Worm (Caenorhabditis elegans) whole organism, early embryonic: ENCODE measurements around the gene Y51A2A.6.

Experiments
- B0310.2 ChIP-seq: sonication (generic microtip); optimal IDR thresholded peaks from 2 replicates; lab custom pipeline; 2016; ENCODE audit warnings: mild to moderate bottlenecking, missing genetic modification characterization, missing compliant biosample characterization
- F13C5.2 ChIP-seq: sonication (generic microtip); optimal IDR thresholded peaks from 2 replicates; lab custom pipeline; 2017; ENCODE audit warnings: mild to moderate bottlenecking, missing genetic modification characterization, inconsistent platforms, missing compliant biosample characterization
- aly-1 ChIP-seq: sonication (generic microtip); optimal IDR thresholded peaks from 2 replicates; lab custom pipeline; 2016; ENCODE audit warnings: missing genetic modification characterization, missing compliant biosample characterization
- ama-1 ChIP-seq: fragments of 150-350 bp; optimal IDR thresholded peaks from 2 replicates; lab custom pipeline; 2014
- ceh-13 ChIP-seq: fragments of 200-800 bp; sonication (Bioruptor generic); optimal IDR thresholded peaks from 2 replicates; lab custom pipeline; 2018; ENCODE audit warnings: mild to moderate bottlenecking, missing genetic modification characterization, missing compliant biosample characterization
- ceh-36 ChIP-seq: sonication (generic microtip); optimal IDR thresholded peaks from 2 replicates; lab custom pipeline; 2016; ENCODE audit warnings: missing genetic modification characterization, inconsistent platforms, missing compliant biosample characterization
- ets-7 ChIP-seq: sonication (generic microtip); optimal IDR thresholded peaks from 2 replicates; lab custom pipeline; 2016; ENCODE audit warnings: missing genotype, missing genetic modification characterization, missing compliant biosample characterization
- flt-1 ChIP-seq: fragments of 200-800 bp; sonication (Bioruptor generic); IDR thresholded peaks from 2 replicates; pipeline ENCODE4 v1.3.6; 2022; ENCODE audit warnings: missing genetic modification characterization, missing compliant biosample characterization
- hmbx-1 ChIP-seq: sonication (generic microtip); optimal IDR thresholded peaks from 2 replicates; lab custom pipeline; 2016; ENCODE audit warnings: mild to moderate bottlenecking, missing genetic modification characterization, missing compliant biosample characterization
- hmg-4 ChIP-seq: fragments of 200-800 bp; sonication (Bioruptor generic); optimal IDR thresholded peaks from 2 replicates; lab custom pipeline; 2018; ENCODE audit warnings: mild to moderate bottlenecking, missing genetic modification characterization, missing compliant biosample characterization
- hnd-1 ChIP-seq: sonication (generic microtip); optimal IDR thresholded peaks from 2 replicates; lab custom pipeline; 2016; ENCODE audit warnings: missing genetic modification characterization, missing compliant biosample characterization
- pes-1 ChIP-seq: fragments of 200-800 bp; sonication (Bioruptor generic); IDR thresholded peaks from 2 replicates; pipeline ENCODE4 v1.3.6; 2022; ENCODE audit warnings: missing genetic modification reagents, missing genetic modification characterization, missing compliant biosample characterization
- scrt-1 ChIP-seq: fragments of 200-800 bp; sonication (Bioruptor generic); IDR thresholded peaks from 2 replicates; pipeline ENCODE4 v1.3.6; 2022; ENCODE audit warnings: missing genetic modification characterization, missing compliant biosample characterization
- sea-1 ChIP-seq: fragments of 200-800 bp; sonication (Bioruptor generic); conservative IDR thresholded peaks from 2 replicates; pipeline ENCODE4 v1.3.6; 2022; ENCODE audit warnings: missing genetic modification characterization, missing compliant biosample characterization
- tbx-11 ChIP-seq: fragments of 200-800 bp; sonication (Bioruptor generic); IDR thresholded peaks from 2 replicates; pipeline ENCODE4 v1.3.6; 2022; ENCODE audit warnings: missing genetic modification characterization, missing compliant biosample characterization
- tbx-37 ChIP-seq: fragments of 200-800 bp; sonication (Bioruptor generic); conservative IDR thresholded peaks from 2 replicates; pipeline ENCODE4 v1.3.6; 2022; ENCODE audit warnings: missing genetic modification reagents, missing genetic modification characterization, missing compliant biosample characterization
- tra-4 ChIP-seq: sonication (generic microtip); optimal IDR thresholded peaks from 2 replicates; lab custom pipeline; 2017; ENCODE audit warnings: missing genetic modification characterization, missing compliant biosample characterization

Gene Y51A2A.6

DNA sequence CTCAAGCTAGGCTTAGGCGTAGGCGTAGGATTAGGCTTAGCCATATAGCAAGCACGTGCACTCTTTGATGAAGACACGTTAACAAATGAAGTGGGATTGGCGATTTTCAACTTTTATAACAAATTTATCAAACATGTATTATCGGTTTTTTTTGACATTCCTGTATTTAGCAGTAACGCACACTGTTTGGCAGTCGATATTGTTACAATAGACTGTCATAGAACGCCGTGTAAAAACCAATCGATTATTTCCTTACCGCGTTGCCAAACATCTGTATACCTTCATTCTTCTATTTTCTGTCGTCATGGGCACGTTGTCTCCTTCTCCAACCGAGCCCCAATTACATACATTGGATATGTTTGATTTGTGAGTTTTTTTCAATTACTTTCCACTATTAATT, 15.8 kb downstream of the Y51A2A.6 start, which contains the start of gene fbxb-119:
fbxb-119 (plus strand) TSS at position 301 of the 400 bp plus-strand sequence.
- no peak for TF ChIP-seq tra-4 (tag; lab: Kevin White, UChicago)
- TF ChIP-seq tbx-11 (GFP tag; lab: Robert Waterston, UW): no peak
- no peak for TF ChIP-seq B0310.2
- no peak for TF ChIP-seq ets-7
- no peak for TF ChIP-seq ceh-13
- no peak for TF ChIP-seq hmg-4 (GFP tag; lab: Kevin White, UChicago)
- TF ChIP-seq ceh-36: no peak
- no peak for TF ChIP-seq sea-1
- TF ChIP-seq pes-1 (GFP tag; lab: Robert Waterston, UW): no peak
- TF ChIP-seq hmbx-1 (tag; lab: Kevin White, UChicago): no peak
- TF ChIP-seq tbx-37 (GFP tag; lab: Robert Waterston, UW): no peak
- TF ChIP-seq ama-1 (lab: Kevin White, UChicago): no peak

DNA sequence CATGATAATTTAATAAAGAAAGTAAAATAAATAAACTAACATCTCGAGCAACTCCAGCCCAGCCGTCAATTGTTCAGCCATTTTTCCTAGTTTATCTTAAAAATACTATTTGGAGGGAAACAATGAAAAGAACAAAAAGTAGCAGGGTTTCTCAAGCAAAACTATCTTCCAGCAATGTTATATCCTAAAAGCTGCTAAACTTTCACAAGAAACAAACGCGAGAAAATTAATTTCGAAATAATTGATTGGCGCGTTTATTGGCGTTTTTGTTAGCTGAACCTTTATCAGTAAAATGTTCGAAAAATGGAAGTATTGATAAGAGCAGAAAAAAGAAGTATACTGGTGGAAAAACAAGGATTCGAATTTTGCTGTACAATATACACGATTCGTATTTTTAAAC, 20.7 kb downstream of the Y51A2A.6 start, which contains the start of gene B0462.5:
B0462.5 (minus strand) TSS at position 101 of the 400 bp plus-strand sequence.
- TF ChIP-seq sea-1: no peak
- no peak for TF ChIP-seq ceh-13
- no peak for TF ChIP-seq tra-4 (tag; lab: Kevin White, UChicago)
- TF ChIP-seq scrt-1 (GFP tag; lab: Robert Waterston, UW): no peak
- TF ChIP-seq hmbx-1 (tag; lab: Kevin White, UChicago): no peak
- TF ChIP-seq ama-1 (lab: Kevin White, UChicago): no peak
- TF ChIP-seq tbx-37 (GFP tag; lab: Robert Waterston, UW): no peak
- no peak for TF ChIP-seq ets-7
- no peak for TF ChIP-seq hmg-4 (GFP tag; lab: Kevin White, UChicago)
- TF ChIP-seq flt-1: no peak
- no peak for TF ChIP-seq B0310.2
- no peak for TF ChIP-seq F13C5.2 (tag; lab: Kevin White, UChicago)
- TF ChIP-seq hnd-1 (tag; lab: Kevin White, UChicago): no peak
- TF ChIP-seq pes-1 (GFP tag; lab: Robert Waterston, UW): no peak
- TF ChIP-seq tbx-11 (GFP tag; lab: Robert Waterston, UW): no peak
- TF ChIP-seq aly-1: no peak

DNA sequence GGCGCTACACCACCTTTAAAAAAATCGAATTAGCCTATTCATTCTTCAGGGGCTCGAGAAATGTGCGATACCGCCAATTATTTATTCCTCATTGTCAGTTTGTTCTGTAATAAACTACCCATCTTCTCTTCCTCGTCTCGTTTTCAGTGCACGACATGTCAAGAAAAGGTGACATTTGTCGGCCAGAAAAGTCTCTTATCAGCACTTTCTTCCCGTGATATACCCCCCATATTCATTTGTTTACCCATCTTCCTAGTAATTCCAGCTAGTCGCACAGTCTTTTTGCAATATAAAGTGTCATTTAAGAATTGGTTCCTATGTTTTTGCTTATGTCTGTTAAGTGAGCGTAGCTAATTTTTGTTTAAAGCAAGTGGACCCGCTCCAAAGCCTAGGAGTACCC, 22.0 kb downstream of the Y51A2A.6 start:
- TF ChIP-seq flt-1: no peak
- TF ChIP-seq scrt-1 (GFP tag; lab: Robert Waterston, UW): no peak
- no peak for TF ChIP-seq hnd-1 (tag; lab: Kevin White, UChicago)
- no peak for TF ChIP-seq ceh-13
- TF ChIP-seq tbx-11 (GFP tag; lab: Robert Waterston, UW): no peak
- TF ChIP-seq B0310.2: no peak
- TF ChIP-seq hmbx-1 (tag; lab: Kevin White, UChicago): no peak
- TF ChIP-seq aly-1: no peak
- no peak for TF ChIP-seq sea-1
- TF ChIP-seq pes-1 (GFP tag; lab: Robert Waterston, UW): no peak
- TF ChIP-seq tbx-37 (GFP tag; lab: Robert Waterston, UW): no peak
- no peak for TF ChIP-seq ets-7
- no peak for TF ChIP-seq hmg-4 (GFP tag; lab: Kevin White, UChicago)
- no peak for TF ChIP-seq F13C5.2 (tag; lab: Kevin White, UChicago)
- no peak for TF ChIP-seq ceh-36
- no peak for TF ChIP-seq tra-4 (tag; lab: Kevin White, UChicago)

ce11 chrV:18331086-18331485, 28.6 kb downstream of the Y51A2A.6 start, which contains the start of gene B0462.4:
TSS of gene B0462.4 (minus strand) at chrV:18331186.
- TF ChIP-seq F13C5.2 (tag; lab: Kevin White, UChicago) (no peak), aly-1 (no peak), B0310.2 (no peak), tbx-37 (GFP tag; lab: Robert Waterston, UW) (no peak)

DNA sequence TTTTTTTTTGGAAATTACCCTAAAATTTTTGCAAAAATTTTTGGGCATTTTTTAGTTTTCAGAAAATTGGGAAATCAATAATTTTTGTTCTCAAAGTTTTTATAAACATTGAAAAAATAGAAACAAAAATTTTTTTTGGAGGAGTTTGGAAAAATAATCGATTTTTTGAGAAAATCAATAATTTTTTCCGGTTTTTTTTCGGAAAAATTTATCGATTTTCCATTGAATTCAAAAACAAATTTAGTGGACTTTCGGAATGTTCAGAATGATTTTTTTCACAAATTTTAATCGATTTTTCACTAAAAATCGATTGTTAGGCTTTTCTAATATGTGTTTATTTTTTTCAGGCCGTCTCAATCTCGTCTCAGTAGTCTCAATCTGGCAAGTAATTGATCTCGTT, 35.1 kb downstream of the Y51A2A.6 start:
- no peak for TF ChIP-seq hmbx-1 (tag; lab: Kevin White, UChicago)
- TF ChIP-seq ets-7: no peak
- no peak for TF ChIP-seq tbx-37 (GFP tag; lab: Robert Waterston, UW)
- TF ChIP-seq pes-1 (GFP tag; lab: Robert Waterston, UW): no peak
- no peak for TF ChIP-seq B0310.2
- TF ChIP-seq ceh-36: no peak
- TF ChIP-seq tbx-11 (GFP tag; lab: Robert Waterston, UW): no peak
- no peak for TF ChIP-seq ceh-13
- TF ChIP-seq sea-1: no peak
- TF ChIP-seq hmg-4 (GFP tag; lab: Kevin White, UChicago): no peak

- TF ChIP-seq hmg-4 (GFP tag; lab: Kevin White, UChicago) (no peak), tra-4 (tag; lab: Kevin White, UChicago) (no peak), ama-1 (lab: Kevin White, UChicago) (no peak), flt-1 (no peak), ceh-36 (no peak), F13C5.2 (tag; lab: Kevin White, UChicago) (no peak), B0310.2 (no peak), scrt-1 (GFP tag; lab: Robert Waterston, UW) (no peak), hmbx-1 (tag; lab: Kevin White, UChicago) (no peak), hnd-1 (tag; lab: Kevin White, UChicago) (no peak), ets-7 (no peak), aly-1 (no peak), tbx-37 (GFP tag; lab: Robert Waterston, UW) (no peak), sea-1 (no peak), pes-1 (GFP tag; lab: Robert Waterston, UW) (no peak), ceh-13 (no peak), tbx-11 (GFP tag; lab: Robert Waterston, UW) (no peak)
Measured at ce11 chrV:18339807-18340206, 37.3 kb downstream of the Y51A2A.6 start, which contains the start of gene C08E8.10. TSS of gene C08E8.10 (minus strand) at chrV:18339907.

ce11 chrV:18344194-18344593, 41.7 kb downstream of the Y51A2A.6 start:
- TF ChIP-seq tbx-11 (GFP tag; lab: Robert Waterston, UW): no peak
- TF ChIP-seq hnd-1 (tag; lab: Kevin White, UChicago): no peak

ce11 chrV:18346080-18346479, 43.6 kb downstream of the Y51A2A.6 start:
- TF ChIP-seq tbx-37 (GFP tag; lab: Robert Waterston, UW): no peak
- no peak for TF ChIP-seq scrt-1 (GFP tag; lab: Robert Waterston, UW)
- no peak for TF ChIP-seq tbx-11 (GFP tag; lab: Robert Waterston, UW)
